Worm (Caenorhabditis elegans) whole organism, dauer: ENCODE results near the gene M195.2.

Experiments
- unc-62 ChIP-seq: sonication (generic microtip); optimal IDR thresholded peaks from 2 replicates; lab custom pipeline; 2017; ENCODE audit warnings: missing biosample characterization, missing genetic modification reagents, missing genetic modification characterization

The M195.2 gene

ce11 chrII:8396041-8396440 is 35.5 kb downstream of the M195.2 start, which contains the start of gene F49E12.7:
Gene F49E12.7 (minus strand): TSS chrII:8396141.
- no peak for TF ChIP-seq unc-62

- no peak for TF ChIP-seq unc-62
These were observed 38.5 kb downstream of the M195.2 start, which contains the start of gene dod-23 for ce11 chrII:8399064-8399463. Gene dod-23 (minus strand): TSS chrII:8399164.

ce11 chrII:8399997-8400396 is 39.4 kb downstream of the M195.2 start:
- no peak for TF ChIP-seq unc-62

ce11 chrII:8404748-8405147 is 44.2 kb downstream of the M195.2 start, which contains the start of gene skpo-1:
Gene skpo-1 (minus strand): TSS chrII:8404848.
- TF ChIP-seq unc-62, result no peak

ce11 chrII:8405303-8405702 is 44.8 kb downstream of the M195.2 start, which contains the start of gene ubc-24:
Gene ubc-24 (plus strand): TSS chrII:8405603.
- no peak for TF ChIP-seq unc-62

- TF ChIP-seq unc-62, result no peak
These were observed 46.9 kb downstream of the M195.2 start, which contains the start of gene sra-13 for ce11 chrII:8407491-8407890. Gene sra-13 (plus strand): TSS chrII:8407685.

- TF ChIP-seq unc-62, result no peak
These were observed 49.0 kb downstream of the M195.2 start for ce11 chrII:8409538-8409937.

ce11 chrII:8411002-8411401 is 50.4 kb downstream of the M195.2 start:
- no peak for TF ChIP-seq unc-62

ce11 chrII:8412061-8412721 is 51.6 kb downstream of the M195.2 start, which contains the start of gene efl-3:
Gene efl-3 (plus strand): TSS chrII:8412671.
- no peak for TF ChIP-seq unc-62
